Fruit fly (Drosophila melanogaster): ENCODE results near the gene Ge-1.
A peak's percentile ranks its signal among the peaks of the same experiment; 100 is the strongest.

Gene Ge-1

DNA sequence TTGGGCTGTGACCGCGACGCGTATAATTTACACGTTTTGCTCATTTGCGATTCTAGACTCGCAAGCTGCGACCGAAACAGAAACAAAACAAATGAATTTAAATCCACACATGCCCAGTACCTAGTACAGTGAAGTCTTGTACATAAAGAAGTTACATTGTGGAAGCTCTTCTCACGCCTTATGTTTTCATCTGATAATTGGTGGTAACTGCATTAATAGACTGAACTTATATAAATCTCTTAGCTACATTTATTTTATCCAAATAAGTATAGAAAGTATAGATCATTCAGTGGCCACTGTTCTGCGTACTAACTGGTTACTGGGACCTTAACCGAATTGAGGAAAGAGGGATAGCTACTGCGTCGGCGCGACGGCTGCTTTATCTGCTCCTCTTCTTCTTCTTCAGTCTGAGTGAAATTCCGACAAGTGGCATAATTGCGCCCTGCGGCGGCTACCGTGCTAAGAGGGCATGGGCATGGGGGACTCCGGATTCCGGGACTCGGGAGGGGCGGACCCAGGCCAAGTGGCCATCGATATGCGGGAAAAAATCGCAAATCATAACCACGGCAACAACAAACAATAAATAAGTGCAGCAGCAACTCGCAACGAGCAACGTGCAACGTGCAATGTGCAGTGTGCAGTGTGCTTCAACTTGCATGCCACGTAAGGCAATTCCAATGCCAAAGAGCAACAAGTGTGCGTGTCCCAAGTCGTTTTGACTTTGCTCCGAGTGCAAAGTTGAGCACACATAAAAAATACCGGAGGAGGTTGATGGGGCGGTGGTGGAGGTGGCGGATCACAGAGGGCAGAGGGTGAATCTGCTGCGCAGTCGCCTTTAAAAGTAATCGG, 48.8 kb downstream of the Ge-1 start:
- no peak for TF ChIP-seq CG6276 (GFP tag; optimal IDR thresholded peaks at IDR 0.05)
- peak; percentile 24 for TF ChIP-seq fd59A (GFP tag; optimal IDR thresholded peaks at IDR 0.05)
- peak; percentile 43 for TF ChIP-seq CG34406 (GFP tag; optimal IDR thresholded peaks at IDR 0.05)
- no peak for TF ChIP-seq CG6854 (GFP tag; optimal IDR thresholded peaks at IDR 0.05)
- no peak for TF ChIP-seq Hr38 (GFP tag; optimal IDR thresholded peaks at IDR 0.05)
- no peak for TF ChIP-seq CG8119 (GFP tag; IDR thresholded peaks at IDR 0.05)
- TF ChIP-seq CG16779 (tag; optimal IDR thresholded peaks at IDR 0.05), result no peak
- peak; percentile 54 for TF ChIP-seq CG3032 (tag; optimal IDR thresholded peaks at IDR 0.05)
- peak; percentile 91 for TF ChIP-seq Eip78C (GFP tag)
- TF ChIP-seq net (GFP tag; optimal IDR thresholded peaks at IDR 0.05), result no peak
- no peak for TF ChIP-seq Eip93F (GFP tag; optimal IDR thresholded peaks at IDR 0.05)
- peak; percentile 58 for TF ChIP-seq svp (GFP tag)
- TF ChIP-seq topi (GFP tag; optimal IDR thresholded peaks at IDR 0.05), result no peak
- TF ChIP-seq achi (GFP tag; optimal IDR thresholded peaks at IDR 0.05), result no peak
- no peak for TF ChIP-seq fd85E (GFP tag; optimal IDR thresholded peaks at IDR 0.05)
- peak; percentile 34 for TF ChIP-seq CG6808 (GFP tag; optimal IDR thresholded peaks at IDR 0.05)
- TF ChIP-seq CG11762 (GFP tag; optimal IDR thresholded peaks at IDR 0.05; ENCODE audit: insufficient read depth), result no peak
- peak; percentile 31 for TF ChIP-seq acj6 (GFP tag; optimal IDR thresholded peaks at IDR 0.05)
- peak; percentile 31 for TF ChIP-seq Sox102F (GFP tag; optimal IDR thresholded peaks at IDR 0.05)
- no peak for TF ChIP-seq Lpt (GFP tag; optimal IDR thresholded peaks at IDR 0.05)
- peak in 1 of 2 experiments; percentile 96 for TF ChIP-seq ss (GFP tag; optimal IDR thresholded peaks at IDR 0.05)
- TF ChIP-seq CG10631 (GFP tag; optimal IDR thresholded peaks at IDR 0.05), result peak; percentile 17
- TF ChIP-seq cyc (GFP tag; optimal IDR thresholded peaks at IDR 0.05), result no peak
- no peak for TF ChIP-seq Blimp-1 (GFP tag; optimal IDR thresholded peaks at IDR 0.05)
- no peak for TF ChIP-seq spab (GFP tag; optimal IDR thresholded peaks at IDR 0.05)
- peak; percentile 37 for TF ChIP-seq CG10669 (GFP tag; optimal IDR thresholded peaks at IDR 0.05)
- no peak for TF ChIP-seq dac (GFP tag; optimal IDR thresholded peaks at IDR 0.05)
- TF ChIP-seq CG6163 (GFP tag; IDR thresholded peaks at IDR 0.05), result peak; percentile 16; the same call in 1 of the 3 replicates
- 0 out of 3 replicates have a peak, but pooled peaks have one; percentile 25 for TF ChIP-seq eg (GFP tag; IDR thresholded peaks at IDR 0.05)
- no peak for TF ChIP-seq CG4318 (GFP tag; optimal IDR thresholded peaks at IDR 0.05)
- peak; percentile 22 for TF ChIP-seq Sox14 (GFP tag; optimal IDR thresholded peaks at IDR 0.05)
- TF ChIP-seq OdsH (GFP tag; optimal IDR thresholded peaks at IDR 0.05), result peak; percentile 37
- peak; percentile 44 for TF ChIP-seq CG8632 (GFP tag; optimal IDR thresholded peaks at IDR 0.05)
- peak; percentile 22 for TF ChIP-seq Smox (GFP tag; optimal IDR thresholded peaks at IDR 0.05)
- peak; percentile 32 for TF ChIP-seq Hr39 (GFP tag; optimal IDR thresholded peaks at IDR 0.05)
- TF ChIP-seq Ets96B (tag; optimal IDR thresholded peaks at IDR 0.05), result peak; percentile 54
- no peak for TF ChIP-seq Hr4 (GFP tag; optimal IDR thresholded peaks at IDR 0.05)
- TF ChIP-seq lz (GFP tag; optimal IDR thresholded peaks at IDR 0.05), result peak; percentile 15
- peak; percentile 33 for TF ChIP-seq CG8319 (GFP tag; optimal IDR thresholded peaks at IDR 0.05)
- TF ChIP-seq CG9139 (GFP tag; optimal IDR thresholded peaks at IDR 0.05), result peak; percentile 24
- TF ChIP-seq Gug (GFP tag; IDR thresholded peaks at IDR 0.05), result no peak
- TF ChIP-seq salr (GFP tag; optimal IDR thresholded peaks at IDR 0.05), result no peak
- TF ChIP-seq Ets21C (GFP tag; optimal IDR thresholded peaks at IDR 0.05), result no peak
- no peak for TF ChIP-seq CG15336 (GFP tag; IDR thresholded peaks at IDR 0.05)
- no peak for TF ChIP-seq CG7368 (GFP tag; optimal IDR thresholded peaks at IDR 0.05)
- peak; percentile 12 for TF ChIP-seq Sox15 (GFP tag; optimal IDR thresholded peaks at IDR 0.05)
- TF ChIP-seq CG11294 (GFP tag; IDR thresholded peaks at IDR 0.05), result no peak
- no peak for TF ChIP-seq CG11902 (GFP tag; optimal IDR thresholded peaks at IDR 0.05)
- peak; percentile 23 for TF ChIP-seq CG31627 (GFP tag; optimal IDR thresholded peaks at IDR 0.05)
- peak; percentile 30 for TF ChIP-seq pdm3 (GFP tag; optimal IDR thresholded peaks at IDR 0.05)
- TF ChIP-seq CG1621 (tag; optimal IDR thresholded peaks at IDR 0.05), result peak; percentile 40

Measured in whole organism, prepupa.